Fruit fly (Drosophila melanogaster): Measurements from ENCODE around the gene CG46466.

dm6 chr4:646414-647016 lies 16.4 kb downstream of the CG46466 start, which contains the start of gene Ekar:
- TF ChIP-seq pzg (GFP tag; optimal IDR thresholded peaks at IDR 0.05), result no peak
- TF ChIP-seq Taf1 (GFP tag; IDR thresholded peaks at IDR 0.05), result no peak

Measured in whole organism, embryonic.